Worm (Caenorhabditis elegans) whole organism, L2 larva: ENCODE measurements around the gene ints-5.

Source experiments
- F13H6.1 ChIP-seq: sonication (generic microtip); optimal IDR thresholded peaks from 2 replicates; lab custom pipeline; 2016; ENCODE audit warnings: missing genetic modification characterization, missing compliant biosample characterization
- Y55F3AM.14 ChIP-seq: fragments of 200-800 bp; sonication (Bioruptor generic); optimal IDR thresholded peaks from 2 replicates; lab custom pipeline; 2018; ENCODE audit warnings: mild to moderate bottlenecking, missing genetic modification characterization, missing compliant biosample characterization
- ZK546.5 ChIP-seq: sonication (generic microtip); optimal IDR thresholded peaks from 2 replicates; lab custom pipeline; 2017; ENCODE audit warnings: missing biosample characterization, missing genetic modification characterization
- aly-2 ChIP-seq: fragments of 150-350 bp; optimal IDR thresholded peaks from 2 replicates; lab custom pipeline; 2014; ENCODE audit warnings: missing biosample characterization, missing genetic modification characterization
- ama-1 ChIP-seq: fragments of 150-350 bp; optimal IDR thresholded peaks from 2 replicates; lab custom pipeline; 2018; ENCODE audit warnings: inconsistent platforms
- ceh-16 ChIP-seq: fragments of 150-350 bp; optimal IDR thresholded peaks from 2 replicates; lab custom pipeline; 2014; ENCODE audit warnings: missing biosample characterization, missing genetic modification characterization
- ceh-82 ChIP-seq: fragments of 150-350 bp; optimal IDR thresholded peaks from 2 replicates; lab custom pipeline; 2014; ENCODE audit warnings: missing biosample characterization, missing genetic modification characterization
- crh-2 ChIP-seq: sonication (generic microtip); optimal IDR thresholded peaks from 2 replicates; lab custom pipeline; 2017; ENCODE audit warnings: missing biosample characterization, missing genetic modification characterization
- egl-27 ChIP-seq: sonication (generic microtip); optimal IDR thresholded peaks from 3 replicates; lab custom pipeline; 2017; ENCODE audit warnings: missing biosample characterization, missing genetic modification reagents, missing genetic modification characterization
- elt-1 ChIP-seq: fragments of 150-350 bp; optimal IDR thresholded peaks from 2 replicates; lab custom pipeline; 2014; ENCODE audit warnings: missing biosample characterization, missing genetic modification characterization
- elt-3 ChIP-seq: sonication (generic microtip); optimal IDR thresholded peaks from 2 replicates; lab custom pipeline; 2017; ENCODE audit warnings: missing biosample characterization, missing genetic modification characterization
- fos-1 ChIP-seq: fragments of 150-350 bp; optimal IDR thresholded peaks from 2 replicates; lab custom pipeline; 2014; ENCODE audit warnings: missing biosample characterization, missing genetic modification characterization
- gmeb-1 ChIP-seq: fragments of 150-350 bp; optimal IDR thresholded peaks from 2 replicates; lab custom pipeline; 2014; ENCODE audit warnings: missing biosample characterization, missing genetic modification characterization
- lin-11 ChIP-seq: fragments of 150-350 bp; sonication (generic microtip); optimal IDR thresholded peaks from 2 replicates; lab custom pipeline; 2014; ENCODE audit warnings: missing biosample characterization, missing genetic modification characterization, inconsistent platforms, mixed read lengths
- lin-13 ChIP-seq: fragments of 150-350 bp; optimal IDR thresholded peaks from 2 replicates; lab custom pipeline; 2014; ENCODE audit warnings: missing biosample characterization, missing genetic modification reagents, missing genetic modification characterization
- lin-39 ChIP-seq: fragments of 150-350 bp; optimal IDR thresholded peaks from 2 replicates; lab custom pipeline; 2014; ENCODE audit warnings: missing biosample characterization, missing genetic modification reagents, missing genetic modification characterization
- mab-5 ChIP-seq: fragments of 150-350 bp; optimal IDR thresholded peaks from 2 replicates; lab custom pipeline; 2014; ENCODE audit warnings: missing biosample characterization, missing genetic modification characterization
- mbf-1 ChIP-seq: sonication (generic microtip); optimal IDR thresholded peaks from 2 replicates; lab custom pipeline; 2017; ENCODE audit warnings: missing biosample characterization, missing genetic modification characterization
- mdl-1 ChIP-seq, 2 experiments: fragments of 150-350 bp in 1 of 2; sonication (generic microtip) in 1 of 2; optimal IDR thresholded peaks; 2 replicates each; lab custom pipeline; 2017; ENCODE audit warnings: missing biosample characterization in 2 of 2, missing genetic modification characterization in 2 of 2
- nhr-10 ChIP-seq: sonication (generic microtip); optimal IDR thresholded peaks from 2 replicates; lab custom pipeline; 2017; ENCODE audit warnings: missing biosample characterization, missing genetic modification characterization
- nhr-11 ChIP-seq: fragments of 150-350 bp; optimal IDR thresholded peaks from 2 replicates; lab custom pipeline; 2014; ENCODE audit warnings: missing biosample characterization, missing genetic modification characterization
- nhr-12 ChIP-seq: fragments of 150-350 bp; optimal IDR thresholded peaks from 2 replicates; lab custom pipeline; 2014; ENCODE audit warnings: missing biosample characterization, missing genetic modification characterization
- nhr-23 ChIP-seq: fragments of 150-350 bp; optimal IDR thresholded peaks from 2 replicates; lab custom pipeline; 2014; ENCODE audit warnings: missing biosample characterization, missing genetic modification reagents, missing genetic modification characterization
- nhr-237 ChIP-seq: fragments of 150-350 bp; optimal IDR thresholded peaks from 2 replicates; lab custom pipeline; 2014; ENCODE audit warnings: missing biosample characterization, missing genetic modification characterization
- nhr-25 ChIP-seq: fragments of 150-350 bp; sonication (generic microtip); optimal IDR thresholded peaks from 3 replicates; lab custom pipeline; 2014; ENCODE audit warnings: missing biosample characterization, missing genetic modification characterization
- nhr-77 ChIP-seq: fragments of 150-350 bp; optimal IDR thresholded peaks from 2 replicates; lab custom pipeline; 2014; ENCODE audit warnings: missing biosample characterization, missing genetic modification characterization
- peb-1 ChIP-seq: fragments of 150-350 bp; optimal IDR thresholded peaks from 2 replicates; lab custom pipeline; 2014; ENCODE audit warnings: missing biosample characterization, missing genetic modification characterization
- sem-4 ChIP-seq: fragments of 150-350 bp; optimal IDR thresholded peaks from 2 replicates; lab custom pipeline; 2014; ENCODE audit warnings: missing biosample characterization, missing genetic modification reagents, missing genetic modification characterization
- skn-1 ChIP-seq: sonication (generic microtip); optimal IDR thresholded peaks from 2 replicates; lab custom pipeline; 2017; ENCODE audit warnings: missing biosample characterization, missing genetic modification characterization
- sma-3 ChIP-seq: sonication (generic microtip); optimal IDR thresholded peaks from 2 replicates; lab custom pipeline; 2016; ENCODE audit warnings: missing genetic modification reagents, missing genetic modification characterization, missing compliant biosample characterization
- sma-9 ChIP-seq, 2 experiments: fragments of 150-350 bp in 1 of 2; sonication (generic microtip) in 1 of 2; optimal IDR thresholded peaks; 2 replicates each; lab custom pipeline; 2014 to 2016; ENCODE audit warnings: missing genetic modification characterization in 2 of 2, mild to moderate bottlenecking in 1 of 2, missing biosample characterization in 1 of 2, missing compliant biosample characterization in 1 of 2, missing genetic modification reagents in 1 of 2, moderate library complexity in 1 of 2
- unc-39 ChIP-seq: fragments of 150-350 bp; optimal IDR thresholded peaks from 2 replicates; lab custom pipeline; 2014; ENCODE audit warnings: missing biosample characterization, missing genetic modification characterization
- unc-55 ChIP-seq: fragments of 150-350 bp; sonication (generic microtip); optimal IDR thresholded peaks from 3 replicates; lab custom pipeline; 2014; ENCODE audit warnings: missing biosample characterization, missing genetic modification reagents, missing genetic modification characterization
- unc-62 ChIP-seq: fragments of 150-350 bp; optimal IDR thresholded peaks from 2 replicates; lab custom pipeline; 2014; ENCODE audit warnings: missing biosample characterization, missing genetic modification reagents, missing genetic modification characterization
- ztf-11 ChIP-seq: sonication (generic microtip); optimal IDR thresholded peaks from 2 replicates; lab custom pipeline; 2017; ENCODE audit warnings: missing biosample characterization, missing genetic modification characterization
- ztf-4 ChIP-seq: fragments of 150-350 bp; optimal IDR thresholded peaks from 2 replicates; lab custom pipeline; 2014; ENCODE audit warnings: missing biosample characterization, missing genetic modification characterization

The ints-5 gene

ce11 chrV:18553750-18554149 lies 20.0 kb downstream of the ints-5 start, which contains the start of gene Y51A2D.8:
Y51A2D.8 (minus strand) TSS chrV:18553850.
- TF ChIP-seq Y55F3AM.14 (GFP tag; lab: Kevin White, UChicago) (no peak), ztf-4 (tag; lab: Kevin White, UChicago) (no peak), aly-2 (tag; lab: Kevin White, UChicago) (no peak), nhr-25 (tag; lab: Kevin White, UChicago) (no peak), nhr-237 (no peak), lin-11 (tag; lab: Kevin White, UChicago) (no peak), unc-39 (tag; lab: Kevin White, UChicago) (no peak), unc-55 (GFP tag; lab: Kevin White, UChicago) (no peak), sem-4 (tag; lab: Kevin White, UChicago) (no peak), mab-5 (tag; lab: Kevin White, UChicago) (no peak), ZK546.5 (tag; lab: Kevin White, UChicago) (no peak), ceh-16 (tag; lab: Kevin White, UChicago) (no peak)

- no peak for TF ChIP-seq elt-1
Observed at ce11 chrV:18556488-18556887, 22.7 kb downstream of the ints-5 start, which contains the start of the genes ttr-24 and ttr-25. ttr-24 (minus strand) TSS chrV:18556643. ttr-25 (plus strand) TSS chrV:18556714.

ce11 chrV:18560188-18560587 lies 26.4 kb downstream of the ints-5 start, which contains the start of gene ttr-26:
ttr-26 (minus strand) TSS chrV:18560288.
- TF ChIP-seq sma-3 (GFP tag; lab: Kevin White, UChicago) (no peak), lin-11 (tag; lab: Kevin White, UChicago) (no peak), elt-3 (no peak), F13H6.1 (tag; lab: Kevin White, UChicago) (peak; percentile 8)

ce11 chrV:18560944-18561343 lies 27.2 kb downstream of the ints-5 start:
- TF ChIP-seq ceh-82: no peak
- peak; percentile 40 for TF ChIP-seq F13H6.1 (tag; lab: Kevin White, UChicago)
- TF ChIP-seq sma-9 (GFP tag; optimal IDR thresholded peaks at IDR 0.05; lab: Kevin White, UChicago): peak; percentile 30
- TF ChIP-seq sma-9 (tag; optimal IDR thresholded peaks at IDR 0.05; lab: Kevin White, UChicago): no peak

- no peak for TF ChIP-seq elt-1
- TF ChIP-seq sma-3 (GFP tag; lab: Kevin White, UChicago): no peak
- TF ChIP-seq sem-4 (tag; lab: Kevin White, UChicago): no peak
- TF ChIP-seq nhr-12 (tag; lab: Kevin White, UChicago): no peak
- TF ChIP-seq mab-5 (tag; lab: Kevin White, UChicago): no peak
- TF ChIP-seq nhr-11: no peak
- no peak for TF ChIP-seq mdl-1 (tag; optimal IDR thresholded peaks at IDR 0.05; lab: Kevin White, UChicago)
- TF ChIP-seq unc-62 (GFP tag; lab: Kevin White, UChicago): no peak
- no peak for TF ChIP-seq lin-13
- no peak for TF ChIP-seq aly-2 (tag; lab: Kevin White, UChicago)
- no peak for TF ChIP-seq mbf-1
- TF ChIP-seq nhr-237: no peak
- TF ChIP-seq nhr-77 (tag; lab: Kevin White, UChicago): no peak
- no peak for TF ChIP-seq skn-1
- no peak for TF ChIP-seq crh-2 (tag; lab: Kevin White, UChicago)
- TF ChIP-seq peb-1 (tag; lab: Kevin White, UChicago): no peak
- TF ChIP-seq lin-39: no peak
Observed at ce11 chrV:18564786-18565185, 31.0 kb downstream of the ints-5 start, which contains the start of gene srg-34. srg-34 (minus strand) TSS chrV:18564886.

- no peak for TF ChIP-seq elt-3
- no peak for TF ChIP-seq ztf-11 (tag; lab: Kevin White, UChicago)
- TF ChIP-seq nhr-10: no peak
- TF ChIP-seq ama-1 (lab: Kevin White, UChicago): no peak
- TF ChIP-seq fos-1 (tag; lab: Kevin White, UChicago): no peak
- TF ChIP-seq nhr-12 (tag; lab: Kevin White, UChicago): no peak
- no peak for TF ChIP-seq unc-55 (GFP tag; lab: Kevin White, UChicago)
- no peak for TF ChIP-seq nhr-11
- no peak for TF ChIP-seq nhr-23 (tag; lab: Kevin White, UChicago)
- no peak for TF ChIP-seq lin-11 (tag; lab: Kevin White, UChicago)
- no peak for TF ChIP-seq mab-5 (tag; lab: Kevin White, UChicago)
- no peak for TF ChIP-seq egl-27
- TF ChIP-seq gmeb-1 (tag; lab: Kevin White, UChicago): no peak
Observed at ce11 chrV:18565621-18566020, 31.9 kb downstream of the ints-5 start.
